Worm (Caenorhabditis elegans): ENCODE data around the gene B0034.2.

ce11 chrII:5964962-5965361 is 20.8 kb upstream of the B0034.2 start:
- TF ChIP-seq hmg-4 (GFP tag; optimal IDR thresholded peaks at IDR 0.05): no peak
- no peak for TF ChIP-seq ets-7 (tag; optimal IDR thresholded peaks at IDR 0.05)
- no peak for TF ChIP-seq ama-1 (optimal IDR thresholded peaks at IDR 0.05)
- TF ChIP-seq ceh-13 (GFP tag; optimal IDR thresholded peaks at IDR 0.05): no peak
- TF ChIP-seq F13C5.2 (tag; optimal IDR thresholded peaks at IDR 0.05): no peak
- no peak for TF ChIP-seq hnd-1 (tag; optimal IDR thresholded peaks at IDR 0.05)
- TF ChIP-seq flt-1 (GFP tag; IDR thresholded peaks at IDR 0.05): no peak
- TF ChIP-seq hmbx-1 (tag; optimal IDR thresholded peaks at IDR 0.05): no peak
- TF ChIP-seq sea-1 (GFP tag; conservative IDR thresholded peaks at IDR 0.05): no peak
- no peak for TF ChIP-seq B0310.2 (tag; optimal IDR thresholded peaks at IDR 0.05)
- no peak for TF ChIP-seq ceh-36 (tag; optimal IDR thresholded peaks at IDR 0.05)
- no peak for TF ChIP-seq pes-1 (GFP tag; IDR thresholded peaks at IDR 0.05)
